Worm (Caenorhabditis elegans) whole organism, L3 larva: Measurements from ENCODE around the gene K09C6.7.
"Not testable (repeated sequence)": the region's sequence is repeated elsewhere in the genome, so short reads cannot be mapped to it uniquely, and the experiment has no call there.

Source experiments
- ZK546.5 ChIP-seq: sonication (generic microtip); optimal IDR thresholded peaks from 2 replicates; lab custom pipeline; 2017; ENCODE audit warnings: missing biosample characterization, missing genetic modification characterization
- aly-2 ChIP-seq: fragments of 150-350 bp; optimal IDR thresholded peaks from 2 replicates; lab custom pipeline; 2014; ENCODE audit warnings: missing biosample characterization, missing genetic modification characterization
- ama-1 ChIP-seq: fragments of 150-350 bp; optimal IDR thresholded peaks from 2 replicates; lab custom pipeline; 2018
- ceh-16 ChIP-seq: sonication (generic microtip); optimal IDR thresholded peaks from 2 replicates; lab custom pipeline; 2017; ENCODE audit warnings: missing biosample characterization, missing genetic modification characterization
- daf-12 ChIP-seq: fragments of 150-350 bp; optimal IDR thresholded peaks from 2 replicates; lab custom pipeline; 2014; ENCODE audit warnings: missing biosample characterization, missing genetic modification reagents, missing genetic modification characterization
- egl-27 ChIP-seq: sonication (generic microtip); optimal IDR thresholded peaks from 4 replicates; lab custom pipeline; 2017; ENCODE audit warnings: missing biosample characterization, missing genetic modification reagents, missing genetic modification characterization
- egl-5 ChIP-seq: fragments of 150-350 bp; optimal IDR thresholded peaks from 2 replicates; lab custom pipeline; 2017; ENCODE audit warnings: missing biosample characterization, missing genetic modification reagents, missing genetic modification characterization, inconsistent platforms
- elt-2 ChIP-seq: sonication (generic microtip); optimal IDR thresholded peaks from 2 replicates; lab custom pipeline; 2016; ENCODE audit warnings: missing genetic modification reagents, mild to moderate bottlenecking, missing genetic modification characterization, missing compliant biosample characterization
- elt-3 ChIP-seq, 3 experiments: fragments of 150-350 bp in 1 of 3; sonication (generic microtip) in 2 of 3; optimal IDR thresholded peaks; 2 replicates in 2 of 3; 4 replicates in 1 of 3; lab custom pipeline; 2014 to 2017; ENCODE audit warnings: missing biosample characterization in 3 of 3, missing genetic modification characterization in 3 of 3
- eor-1 ChIP-seq, 2 experiments: fragments of 150-350 bp; optimal IDR thresholded peaks; 2 replicates each; lab custom pipeline; 2014 to 2018; ENCODE audit warnings: missing biosample characterization in 2 of 2, missing genetic modification characterization in 2 of 2
- fkh-10 ChIP-seq: sonication (generic microtip); optimal IDR thresholded peaks from 2 replicates; lab custom pipeline; 2017; ENCODE audit warnings: missing biosample characterization, missing genetic modification reagents, missing genetic modification characterization
- fkh-2 ChIP-seq: fragments of 150-350 bp; optimal IDR thresholded peaks from 2 replicates; lab custom pipeline; 2014; ENCODE audit warnings: missing biosample characterization, missing genetic modification reagents, missing genetic modification characterization
- fos-1 ChIP-seq: fragments of 150-350 bp; optimal IDR thresholded peaks from 2 replicates; lab custom pipeline; 2014; ENCODE audit warnings: missing biosample characterization, missing genetic modification characterization
- hmg-11 ChIP-seq: sonication (generic microtip); optimal IDR thresholded peaks from 2 replicates; lab custom pipeline; 2016; ENCODE audit warnings: missing genetic modification characterization, missing compliant biosample characterization
- jun-1 ChIP-seq: fragments of 150-350 bp; optimal IDR thresholded peaks from 2 replicates; lab custom pipeline; 2014; ENCODE audit warnings: missing biosample characterization, missing genetic modification reagents, missing genetic modification characterization
- lin-15B ChIP-seq: fragments of 150-350 bp; optimal IDR thresholded peaks from 2 replicates; lab custom pipeline; 2014; ENCODE audit warnings: missing biosample characterization, missing genetic modification characterization
- lin-39 ChIP-seq: fragments of 150-350 bp; optimal IDR thresholded peaks from 2 replicates; lab custom pipeline; 2018; ENCODE audit warnings: missing biosample characterization, missing genetic modification reagents, missing genetic modification characterization
- lsy-12 ChIP-seq: sonication (generic microtip); optimal IDR thresholded peaks from 2 replicates; lab custom pipeline; 2016; ENCODE audit warnings: mild to moderate bottlenecking, missing genetic modification characterization, missing compliant biosample characterization
- mdl-1 ChIP-seq: fragments of 150-350 bp; optimal IDR thresholded peaks from 2 replicates; lab custom pipeline; 2014; ENCODE audit warnings: missing biosample characterization, missing genetic modification characterization
- mml-1 ChIP-seq: fragments of 150-350 bp; sonication (generic microtip); optimal IDR thresholded peaks from 3 replicates; lab custom pipeline; 2014; ENCODE audit warnings: missing biosample characterization, missing genetic modification characterization
- nhr-11 ChIP-seq: fragments of 150-350 bp; optimal IDR thresholded peaks from 2 replicates; lab custom pipeline; 2014; ENCODE audit warnings: missing biosample characterization, missing genetic modification characterization
- nhr-12 ChIP-seq: fragments of 150-350 bp; optimal IDR thresholded peaks from 2 replicates; lab custom pipeline; 2014; ENCODE audit warnings: missing biosample characterization, missing genetic modification characterization
- nhr-23 ChIP-seq: fragments of 150-350 bp; optimal IDR thresholded peaks from 2 replicates; lab custom pipeline; 2014; ENCODE audit warnings: missing biosample characterization, missing genetic modification reagents, missing genetic modification characterization
- nhr-237 ChIP-seq: fragments of 150-350 bp; optimal IDR thresholded peaks from 2 replicates; lab custom pipeline; 2014; ENCODE audit warnings: missing biosample characterization, missing genetic modification characterization
- nhr-25 ChIP-seq: sonication (generic microtip); optimal IDR thresholded peaks from 2 replicates; lab custom pipeline; 2017; ENCODE audit warnings: missing biosample characterization, missing genetic modification characterization
- nhr-43 ChIP-seq: sonication (generic microtip); optimal IDR thresholded peaks from 2 replicates; lab custom pipeline; 2016; ENCODE audit warnings: mild to moderate bottlenecking, missing genetic modification characterization, missing compliant biosample characterization; ENCODE audit not compliant: poor library complexity, severe bottlenecking
- pha-4 ChIP-seq: fragments of 150-350 bp; optimal IDR thresholded peaks from 2 replicates; lab custom pipeline; 2014; ENCODE audit warnings: missing biosample characterization, missing genetic modification reagents, missing genetic modification characterization
- pqm-1 ChIP-seq: fragments of 150-350 bp; optimal IDR thresholded peaks from 2 replicates; lab custom pipeline; 2017; ENCODE audit warnings: missing biosample characterization, missing genetic modification characterization, inconsistent platforms
- sea-2 ChIP-seq: fragments of 150-350 bp; sonication (generic microtip); optimal IDR thresholded peaks from 4 replicates; lab custom pipeline; 2014; ENCODE audit warnings: missing biosample characterization, missing genetic modification reagents, missing genetic modification characterization
- skn-1 ChIP-seq: fragments of 150-350 bp; optimal IDR thresholded peaks from 2 replicates; lab custom pipeline; 2014; ENCODE audit warnings: missing biosample characterization, missing genetic modification characterization
- tbx-2 ChIP-seq: sonication (generic microtip); optimal IDR thresholded peaks from 2 replicates; lab custom pipeline; 2016; ENCODE audit warnings: mild to moderate bottlenecking, missing genetic modification characterization, missing compliant biosample characterization
- zag-1 ChIP-seq: fragments of 150-350 bp; optimal IDR thresholded peaks from 2 replicates; lab custom pipeline; 2014; ENCODE audit warnings: missing biosample characterization, missing genetic modification characterization

Gene K09C6.7

ce11 chrV:833368-833767 lies 5.5 kb downstream of the K09C6.7 start, which contains the start of gene F41H8.1:
Gene F41H8.1, plus strand, starts transcription at chrV:833668.
- TF ChIP-seq lin-39 (tag; lab: Kevin White, UChicago), result no peak
- no peak for TF ChIP-seq tbx-2 (tag; lab: Kevin White, UChicago)

DNA sequence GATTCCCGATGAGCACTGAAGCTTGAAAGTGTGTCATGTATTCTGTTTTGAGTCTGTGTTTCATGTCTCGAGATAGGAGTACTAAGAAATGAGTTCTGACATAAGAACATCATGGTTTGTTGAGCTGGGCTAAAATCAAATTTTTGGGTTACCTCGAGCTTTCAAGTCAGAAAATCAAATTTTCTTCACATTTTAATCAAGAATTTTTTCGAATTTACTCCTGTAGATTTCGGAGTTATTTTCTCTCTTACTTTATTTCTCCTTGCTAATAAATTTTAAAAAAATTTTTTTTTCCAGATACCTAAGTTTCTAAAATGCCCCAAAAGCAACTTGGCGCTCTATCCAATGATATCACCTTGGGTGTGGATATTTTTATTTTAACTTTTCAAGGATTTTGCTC lies 12.8 kb downstream of the K09C6.7 start, which contains the start of gene F41H8.2:
Gene F41H8.2 (plus strand): TSS at position 301 of the 400 bp plus-strand sequence.
- TF ChIP-seq nhr-12 (tag; lab: Kevin White, UChicago), result no peak
- TF ChIP-seq aly-2 (tag; lab: Kevin White, UChicago), result no peak
- TF ChIP-seq ama-1 (lab: Kevin White, UChicago), result no peak
- TF ChIP-seq fkh-10 (GFP tag; lab: Kevin White, UChicago), result no peak

- not testable (repeated sequence) for TF ChIP-seq hmg-11; elt-3 (tag; optimal IDR thresholded peaks at IDR 0.05; lab: Kevin White, UChicago); ceh-16 (tag; lab: Kevin White, UChicago)
Observed at ce11 chrV:822922-823321, 16.0 kb downstream of the K09C6.7 start, which contains the start of gene srx-31. Gene srx-31, minus strand, starts transcription at chrV:823022.

ce11 chrV:820629-821028 lies 18.3 kb downstream of the K09C6.7 start, which contains the start of gene srx-32:
Gene srx-32, minus strand, starts transcription at chrV:820729.
- not testable (repeated sequence) for TF ChIP-seq mdl-1, fos-1, nhr-25 (tag; lab: Kevin White, UChicago)

DNA sequence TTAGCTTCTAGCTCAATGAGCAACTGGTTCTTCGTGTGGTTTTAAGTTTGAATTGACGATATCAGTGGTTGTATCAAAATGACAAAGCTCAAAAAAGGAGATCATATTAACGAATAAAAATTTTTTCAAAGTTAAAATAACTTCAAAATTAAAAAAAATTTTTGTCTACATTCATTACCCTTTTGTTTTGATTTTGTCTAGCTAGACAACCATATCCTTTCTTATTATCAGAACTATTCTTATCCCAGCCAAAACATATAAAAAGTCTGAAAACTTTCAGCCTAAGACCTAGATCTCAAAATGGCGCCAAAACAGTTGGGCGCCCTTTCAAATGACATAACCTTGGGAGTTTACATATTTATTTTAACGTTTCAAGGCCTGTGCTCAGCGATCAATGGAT lies 21.7 kb downstream of the K09C6.7 start, which contains the start of gene R13D11.1:
Gene R13D11.1 (plus strand): TSS at position 301 of the 400 bp plus-strand sequence.
- TF ChIP-seq zag-1 (no peak), fkh-2 (no peak), lin-39 (tag; lab: Kevin White, UChicago) (no peak), elt-3 (tag; optimal IDR thresholded peaks at IDR 0.05; lab: Kevin White, UChicago) (no peak), egl-27 (tag; lab: Kevin White, UChicago) (no peak), nhr-11 (tag; lab: Kevin White, UChicago) (no peak), nhr-43 (no peak), daf-12 (tag; lab: Kevin White, UChicago) (no peak), nhr-23 (tag; lab: Kevin White, UChicago) (no peak), eor-1 (tag; optimal IDR thresholded peaks at IDR 0.05; lab: Kevin White, UChicago) (no peak), hmg-11 (no peak), lsy-12 (tag; lab: Kevin White, UChicago) (no peak), pha-4 (tag; lab: Kevin White, UChicago) (no peak), ZK546.5 (tag; lab: Kevin White, UChicago) (no peak), nhr-237 (tag; lab: Kevin White, UChicago) (no peak)

- TF ChIP-seq skn-1, result no peak
- no peak for TF ChIP-seq lin-15B
- TF ChIP-seq ZK546.5 (tag; lab: Kevin White, UChicago), result no peak
- TF ChIP-seq daf-12 (tag; lab: Kevin White, UChicago), result no peak
- no peak for TF ChIP-seq eor-1 (tag; optimal IDR thresholded peaks at IDR 0.05; lab: Kevin White, UChicago)
- no peak for TF ChIP-seq nhr-23 (tag; lab: Kevin White, UChicago)
- no peak for TF ChIP-seq sea-2
- no peak for TF ChIP-seq egl-5 (tag; lab: Kevin White, UChicago)
- no peak for TF ChIP-seq fos-1 (tag; lab: Kevin White, UChicago)
Observed at ce11 chrV:814716-815115, 24.2 kb downstream of the K09C6.7 start, which contains the start of gene R13D11.3. Gene R13D11.3, plus strand, starts transcription at chrV:815016.

DNA sequence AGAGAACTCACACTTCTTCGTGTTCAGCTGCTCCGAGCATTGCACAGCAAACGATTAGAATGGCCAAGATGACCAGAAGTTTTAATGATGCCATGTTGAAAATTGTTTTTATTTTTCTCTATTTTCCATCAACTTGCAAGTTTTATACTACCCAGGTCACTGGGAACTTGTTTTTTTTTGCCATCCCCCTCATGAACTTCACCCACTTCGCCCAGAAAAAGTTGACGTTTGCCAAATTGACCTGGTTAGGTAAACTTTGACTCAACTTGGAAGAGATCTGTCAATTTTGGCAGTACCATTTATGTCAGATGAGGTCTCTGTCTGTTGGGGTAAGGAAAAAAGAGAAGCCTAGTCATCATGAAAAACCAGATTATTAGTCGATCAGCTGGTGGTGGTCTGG lies 25.8 kb downstream of the K09C6.7 start, which contains the start of gene R13D11.10:
Gene R13D11.10 (minus strand): TSS at position 101 of the 400 bp plus-strand sequence.
- TF ChIP-seq pqm-1 (tag; lab: Kevin White, UChicago) (no peak), jun-1 (tag; lab: Kevin White, UChicago) (no peak), egl-27 (tag; lab: Kevin White, UChicago) (no peak), nhr-23 (tag; lab: Kevin White, UChicago) (no peak), fkh-10 (GFP tag; lab: Kevin White, UChicago) (no peak), elt-2 (tag; lab: Kevin White, UChicago) (no peak), mml-1 (tag; lab: Kevin White, UChicago) (no peak)
